Fruit fly (Drosophila melanogaster): ENCODE results near the gene CG13073.

DNA sequence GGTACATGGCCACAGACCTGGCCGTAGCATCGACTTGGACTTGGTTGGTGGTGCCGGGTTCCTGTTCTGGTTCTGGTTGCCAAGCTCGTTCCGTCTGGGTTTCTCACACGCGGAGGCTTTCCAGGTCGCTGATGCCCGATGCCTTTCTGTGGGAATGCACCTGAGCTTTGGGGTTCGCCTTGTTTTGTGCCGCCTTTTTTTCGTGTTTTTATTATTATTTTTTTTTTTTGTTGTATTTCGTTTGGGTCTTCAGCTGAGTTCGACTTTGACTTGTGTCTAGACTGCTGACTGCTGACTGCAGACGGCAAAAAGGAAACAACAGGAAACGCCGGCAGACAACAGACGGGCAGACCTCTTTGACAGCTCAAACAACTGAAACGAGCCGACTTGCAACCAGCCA lies 7.5 kb downstream of the CG13073 start:
- TF ChIP-seq CTCF (optimal IDR thresholded peaks at IDR 0.05) (no peak), CG8478 (optimal IDR thresholded peaks at IDR 0.05) (no peak)

Data from S2 (cell line).